Worm (Caenorhabditis elegans) whole organism, mixed stage, embryonic: Measurements from ENCODE around the gene clec-2.

Experiments used
- ces-1 ChIP-seq: fragments of 150-350 bp; optimal IDR thresholded peaks from 2 replicates; lab custom pipeline; 2014; ENCODE audit warnings: missing biosample characterization, missing genetic modification reagents, missing genetic modification characterization
- lin-13 ChIP-seq: fragments of 150-350 bp; optimal IDR thresholded peaks from 2 replicates; lab custom pipeline; 2014; ENCODE audit warnings: missing biosample characterization, missing genetic modification characterization
- lsy-2 ChIP-seq: fragments of 150-350 bp; optimal IDR thresholded peaks from 2 replicates; lab custom pipeline; 2014; ENCODE audit warnings: missing biosample characterization, missing genetic modification characterization
- nhr-237 ChIP-seq: fragments of 150-350 bp; optimal IDR thresholded peaks from 2 replicates; lab custom pipeline; 2014; ENCODE audit warnings: missing biosample characterization, missing genetic modification characterization
- nhr-28 ChIP-seq: fragments of 150-350 bp; optimal IDR thresholded peaks from 2 replicates; lab custom pipeline; 2014; ENCODE audit warnings: missing biosample characterization, missing genetic modification characterization
- nhr-76 ChIP-seq: sonication (generic microtip); optimal IDR thresholded peaks from 2 replicates; lab custom pipeline; 2017; ENCODE audit warnings: missing biosample characterization, missing genetic modification characterization
- pha-4 ChIP-seq: fragments of 150-350 bp; optimal IDR thresholded peaks from 2 replicates; lab custom pipeline; 2018; ENCODE audit warnings: missing biosample characterization, missing genetic modification reagents, missing genetic modification characterization
- unc-62 ChIP-seq: fragments of 150-350 bp; optimal IDR thresholded peaks from 2 replicates; lab custom pipeline; 2014; ENCODE audit warnings: missing biosample characterization, missing genetic modification reagents, missing genetic modification characterization
- ztf-11 ChIP-seq: fragments of 150-350 bp; optimal IDR thresholded peaks from 2 replicates; lab custom pipeline; 2014; ENCODE audit warnings: missing biosample characterization, missing genetic modification characterization

- TF ChIP-seq nhr-76 (no peak), pha-4 (tag; lab: Kevin White, UChicago) (no peak), nhr-237 (tag; lab: Kevin White, UChicago) (no peak), ztf-11 (no peak), lin-13 (tag; lab: Kevin White, UChicago) (no peak), ces-1 (GFP tag; lab: Kevin White, UChicago) (no peak), unc-62 (GFP tag; lab: Kevin White, UChicago) (no peak), lsy-2 (tag; lab: Kevin White, UChicago) (no peak), nhr-28 (no peak)
Observed at ce11 chrII:2985446-2985845, 37.8 kb downstream of the clec-2 start.
